Worm (Caenorhabditis elegans) whole organism, L4/young adult: ENCODE measurements around the gene cyb-1.

Experiments
- W03F9.2 ChIP-seq: fragments of 150-350 bp; optimal IDR thresholded peaks from 2 replicates; lab custom pipeline; 2014; ENCODE audit warnings: missing biosample characterization, missing genetic modification characterization
- dao-5 ChIP-seq: sonication (generic microtip); optimal IDR thresholded peaks from 2 replicates; lab custom pipeline; 2016; ENCODE audit warnings: missing genotype, missing genetic modification characterization, moderate library complexity, missing compliant biosample characterization
- him-1 ChIP-seq: sonication (generic microtip); optimal IDR thresholded peaks from 2 replicates; lab custom pipeline; 2016; ENCODE audit warnings: missing genotype, missing genetic modification reagents, missing genetic modification characterization, missing compliant biosample characterization

- no peak for TF ChIP-seq him-1 (tag; lab: Kevin White, UChicago)
- no peak for TF ChIP-seq W03F9.2
- TF ChIP-seq dao-5 (tag; lab: Kevin White, UChicago): no peak
These were observed 33.1 kb upstream of the cyb-1 start for ce11 chrIV:10701866-10702458.
